Worm (Caenorhabditis elegans) whole organism, mixed stage, embryonic: ENCODE measurements around the gene F46C5.9.

Experiments
- M03D4.4 ChIP-seq: sonication (generic microtip); optimal IDR thresholded peaks from 2 replicates; lab custom pipeline; 2017; ENCODE audit warnings: mild to moderate bottlenecking, missing genetic modification characterization, missing compliant biosample characterization
- bed-3 ChIP-seq: fragments of 200-800 bp; sonication (Bioruptor generic); optimal IDR thresholded peaks from 3 replicates; lab custom pipeline; 2018; ENCODE audit warnings: mild to moderate bottlenecking, missing genetic modification characterization, moderate library complexity, missing compliant biosample characterization
- blmp-1 ChIP-seq: fragments of 150-350 bp; optimal IDR thresholded peaks from 2 replicates; lab custom pipeline; 2014; ENCODE audit warnings: missing biosample characterization, missing genetic modification characterization
- ceh-39 ChIP-seq: fragments of 150-350 bp; optimal IDR thresholded peaks from 2 replicates; lab custom pipeline; 2014; ENCODE audit warnings: missing biosample characterization, missing genetic modification characterization
- ceh-43 ChIP-seq: fragments of 200-800 bp; sonication (Bioruptor generic); optimal IDR thresholded peaks from 2 replicates; lab custom pipeline; 2018; ENCODE audit warnings: mild to moderate bottlenecking, missing genetic modification characterization, moderate library complexity, missing compliant biosample characterization
- ceh-83 ChIP-seq: fragments of 200-800 bp; sonication (Bioruptor generic); optimal IDR thresholded peaks from 2 replicates; lab custom pipeline; 2018; ENCODE audit warnings: mild to moderate bottlenecking, missing genetic modification characterization, missing compliant biosample characterization
- ces-1 ChIP-seq: fragments of 150-350 bp; optimal IDR thresholded peaks from 2 replicates; lab custom pipeline; 2014; ENCODE audit warnings: missing biosample characterization, missing genetic modification reagents, missing genetic modification characterization
- cnd-1 ChIP-seq: fragments of 200-800 bp; sonication (Bioruptor generic); optimal IDR thresholded peaks from 2 replicates; lab custom pipeline; 2018; ENCODE audit warnings: mild to moderate bottlenecking, missing genetic modification characterization, missing compliant biosample characterization
- drap-1 ChIP-seq: fragments of 200-800 bp; sonication (Bioruptor generic); optimal IDR thresholded peaks from 3 replicates; lab custom pipeline; 2018; ENCODE audit warnings: mild to moderate bottlenecking, missing genetic modification characterization, missing compliant biosample characterization
- elt-3 ChIP-seq: fragments of 150-350 bp; optimal IDR thresholded peaks from 2 replicates; lab custom pipeline; 2014; ENCODE audit warnings: missing biosample characterization, missing genetic modification characterization
- ham-2 ChIP-seq: fragments of 200-800 bp; sonication (Bioruptor generic); optimal IDR thresholded peaks from 2 replicates; lab custom pipeline; 2018; ENCODE audit warnings: mild to moderate bottlenecking, missing genetic modification characterization, missing compliant biosample characterization
- hlh-1 ChIP-seq: fragments of 150-350 bp; optimal IDR thresholded peaks from 2 replicates; lab custom pipeline; 2014; ENCODE audit warnings: missing biosample characterization, missing genetic modification reagents, missing genetic modification characterization
- lin-13 ChIP-seq: fragments of 150-350 bp; optimal IDR thresholded peaks from 2 replicates; lab custom pipeline; 2014; ENCODE audit warnings: missing biosample characterization, missing genetic modification characterization
- lin-32 ChIP-seq: fragments of 200-800 bp; sonication (Bioruptor generic); optimal IDR thresholded peaks from 2 replicates; lab custom pipeline; 2018; ENCODE audit warnings: mild to moderate bottlenecking, missing genetic modification characterization, missing compliant biosample characterization
- lsy-2 ChIP-seq: fragments of 150-350 bp; optimal IDR thresholded peaks from 2 replicates; lab custom pipeline; 2014; ENCODE audit warnings: missing biosample characterization, missing genetic modification characterization
- mab-5 ChIP-seq: fragments of 150-350 bp; optimal IDR thresholded peaks from 2 replicates; lab custom pipeline; 2014; ENCODE audit warnings: missing biosample characterization, missing genetic modification characterization
- mep-1 ChIP-seq: fragments of 150-350 bp; optimal IDR thresholded peaks from 2 replicates; lab custom pipeline; 2017; ENCODE audit warnings: missing biosample characterization, missing genetic modification reagents, missing genetic modification characterization, inconsistent platforms
- mls-2 ChIP-seq: sonication (generic microtip); optimal IDR thresholded peaks from 2 replicates; lab custom pipeline; 2016; ENCODE audit warnings: mild to moderate bottlenecking, missing genetic modification characterization, moderate library complexity, missing compliant biosample characterization
- nhr-12 ChIP-seq: fragments of 150-350 bp; optimal IDR thresholded peaks from 2 replicates; lab custom pipeline; 2014; ENCODE audit warnings: missing biosample characterization, missing genetic modification characterization
- nhr-2 ChIP-seq: fragments of 150-350 bp; optimal IDR thresholded peaks from 2 replicates; lab custom pipeline; 2014; ENCODE audit warnings: missing biosample characterization, missing genetic modification characterization
- nhr-237 ChIP-seq: fragments of 150-350 bp; optimal IDR thresholded peaks from 2 replicates; lab custom pipeline; 2014; ENCODE audit warnings: missing biosample characterization, missing genetic modification characterization
- nhr-28 ChIP-seq: fragments of 150-350 bp; optimal IDR thresholded peaks from 2 replicates; lab custom pipeline; 2014; ENCODE audit warnings: missing biosample characterization, missing genetic modification characterization
- pha-4 ChIP-seq: fragments of 150-350 bp; optimal IDR thresholded peaks from 2 replicates; lab custom pipeline; 2018; ENCODE audit warnings: missing biosample characterization, missing genetic modification reagents, missing genetic modification characterization
- sem-2 ChIP-seq: fragments of 200-800 bp; sonication (Bioruptor generic); optimal IDR thresholded peaks from 2 replicates; lab custom pipeline; 2018; ENCODE audit warnings: mild to moderate bottlenecking, missing genetic modification characterization, missing compliant biosample characterization
- snpc-4 ChIP-seq: fragments of 150-350 bp; optimal IDR thresholded peaks from 2 replicates; lab custom pipeline; 2014; ENCODE audit warnings: missing biosample characterization, missing genetic modification characterization
- tbx-8 ChIP-seq: fragments of 200-800 bp; sonication (Bioruptor generic); optimal IDR thresholded peaks from 2 replicates; lab custom pipeline; 2018; ENCODE audit warnings: mild to moderate bottlenecking, missing genetic modification characterization, moderate library complexity, missing compliant biosample characterization
- unc-120 ChIP-seq: sonication (generic microtip); optimal IDR thresholded peaks from 2 replicates; lab custom pipeline; 2017; ENCODE audit warnings: missing genetic modification characterization, missing compliant biosample characterization; ENCODE audit not compliant: poor library complexity, severe bottlenecking
- unc-39 ChIP-seq: fragments of 150-350 bp; optimal IDR thresholded peaks from 2 replicates; lab custom pipeline; 2014; ENCODE audit warnings: missing biosample characterization, missing genetic modification characterization
- unc-62 ChIP-seq: fragments of 150-350 bp; optimal IDR thresholded peaks from 2 replicates; lab custom pipeline; 2014; ENCODE audit warnings: missing biosample characterization, missing genetic modification reagents, missing genetic modification characterization
- zip-8 ChIP-seq: fragments of 150-350 bp; optimal IDR thresholded peaks from 2 replicates; lab custom pipeline; 2014; ENCODE audit warnings: missing biosample characterization, missing genetic modification characterization
- ztf-11 ChIP-seq: fragments of 150-350 bp; optimal IDR thresholded peaks from 2 replicates; lab custom pipeline; 2014; ENCODE audit warnings: missing biosample characterization, missing genetic modification characterization

The F46C5.9 gene

DNA sequence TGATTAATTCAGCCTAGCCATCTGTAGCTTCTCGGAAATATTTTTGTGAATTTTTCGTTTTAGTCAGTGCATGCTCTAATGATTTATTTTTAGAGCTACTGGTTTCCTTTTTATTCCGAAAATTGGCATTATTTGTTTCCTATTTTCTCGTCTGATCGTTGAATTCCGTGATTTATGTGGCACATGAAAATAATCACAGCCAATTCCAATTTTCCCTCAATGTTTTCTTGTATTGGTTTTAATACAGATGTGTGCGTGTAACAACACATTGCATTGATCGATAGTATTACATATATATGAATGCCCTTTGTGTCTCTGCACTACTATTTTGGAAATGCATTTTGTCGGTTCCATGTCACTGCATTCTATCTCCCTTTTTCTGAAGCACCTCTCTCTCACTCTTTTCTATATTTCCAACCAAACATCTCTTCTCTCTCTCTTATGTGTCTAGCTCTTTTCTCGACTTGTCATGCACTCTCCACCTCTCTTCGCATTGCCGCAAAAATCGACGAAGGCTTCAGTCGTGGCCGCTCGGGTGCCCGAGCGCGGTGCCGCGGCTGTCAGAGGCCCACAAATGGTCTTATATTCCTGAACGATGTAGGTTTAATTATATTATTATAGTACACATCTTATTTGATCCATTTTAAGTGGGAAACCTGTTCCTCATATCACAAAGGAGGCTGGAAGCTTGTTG, 26.1 kb downstream of the F46C5.9 start:
- TF ChIP-seq unc-62 (GFP tag; lab: Kevin White, UChicago) (peak; percentile 2), ces-1 (peak; percentile 9), sem-2 (GFP tag; lab: Kevin White, UChicago) (no peak), unc-120 (tag; lab: Kevin White, UChicago) (peak; percentile 60), ceh-43 (no peak)

DNA sequence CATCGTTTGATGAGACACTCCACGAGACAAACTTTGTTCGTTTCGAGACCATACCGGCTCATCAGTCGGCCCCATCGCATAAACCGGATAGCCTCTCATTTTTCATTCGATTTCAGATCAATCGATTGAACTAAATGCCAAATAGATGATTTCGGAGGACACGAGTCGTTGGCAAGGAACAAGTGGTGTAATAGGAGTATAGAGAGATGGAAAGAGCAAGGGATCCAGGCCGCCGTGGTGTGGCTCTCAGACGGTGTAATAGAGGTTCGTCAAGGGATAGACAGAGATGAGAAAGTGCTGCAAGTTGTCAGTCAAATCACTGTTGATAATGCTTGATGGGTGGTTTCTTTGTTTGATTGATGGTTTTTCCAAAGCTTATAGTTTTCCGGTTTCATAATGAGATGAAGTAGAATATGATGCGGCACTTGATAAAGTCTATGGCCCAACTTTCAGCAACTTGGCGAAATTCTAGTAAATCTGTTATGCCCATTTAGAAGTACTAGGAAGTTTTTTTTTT, 27.0 kb downstream of the F46C5.9 start, which contains the start of gene sgn-1:
TSS of gene sgn-1 (minus strand) at position 220 of the 517 bp plus-strand sequence.
- peak; percentile 96 for TF ChIP-seq unc-62 (GFP tag; lab: Kevin White, UChicago)
- no peak for TF ChIP-seq lsy-2 (tag; lab: Kevin White, UChicago)
- TF ChIP-seq drap-1 (GFP tag; lab: Kevin White, UChicago) = no peak
- no peak for TF ChIP-seq M03D4.4 (tag; lab: Kevin White, UChicago)
- TF ChIP-seq nhr-237 = no peak
- TF ChIP-seq unc-120 (tag; lab: Kevin White, UChicago) = peak; percentile 64
- no peak for TF ChIP-seq ham-2 (GFP tag; lab: Kevin White, UChicago)
- TF ChIP-seq tbx-8 = no peak
- TF ChIP-seq hlh-1 = peak; percentile 71
- TF ChIP-seq pha-4 (tag; lab: Kevin White, UChicago) = no peak

- TF ChIP-seq ztf-11 (tag; lab: Kevin White, UChicago) (no peak), unc-120 (tag; lab: Kevin White, UChicago) (no peak), ceh-83 (GFP tag; lab: Kevin White, UChicago) (no peak), snpc-4 (tag; lab: Kevin White, UChicago) (no peak), nhr-237 (no peak)
Observed at ce11 chrII:8776504-8776903, 34.0 kb downstream of the F46C5.9 start.

DNA sequence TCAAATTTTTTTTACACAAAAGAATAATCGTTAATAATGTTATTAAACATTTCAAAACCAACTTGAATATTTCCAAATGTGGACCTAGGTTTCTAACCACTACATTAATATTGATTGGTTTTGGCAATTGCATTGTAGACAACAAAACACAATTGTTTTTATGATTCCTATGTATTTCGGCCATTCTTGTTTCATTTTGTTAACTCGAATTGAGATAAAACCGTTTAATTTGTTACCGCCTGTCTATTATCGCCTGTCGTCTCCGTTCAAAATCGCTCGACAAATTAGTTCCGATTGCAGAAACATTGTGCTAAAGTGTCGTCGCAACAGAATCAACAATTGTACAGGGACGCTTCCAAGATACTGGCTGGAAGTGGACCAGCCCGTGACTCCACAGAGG, 39.9 kb downstream of the F46C5.9 start, which contains the start of gene let-19:
TSS of gene let-19 (plus strand) at position 301 of the 400 bp plus-strand sequence.
- no peak for TF ChIP-seq lin-13 (tag; lab: Kevin White, UChicago)
- TF ChIP-seq lin-32 (GFP tag; lab: Kevin White, UChicago) = no peak
- no peak for TF ChIP-seq elt-3 (tag; lab: Kevin White, UChicago)
- TF ChIP-seq hlh-1 = no peak
- no peak for TF ChIP-seq ztf-11 (tag; lab: Kevin White, UChicago)
- no peak for TF ChIP-seq nhr-2 (tag; lab: Kevin White, UChicago)
- TF ChIP-seq mep-1 = no peak
- no peak for TF ChIP-seq ces-1
- TF ChIP-seq M03D4.4 (tag; lab: Kevin White, UChicago) = no peak
- TF ChIP-seq nhr-237 = no peak
- TF ChIP-seq nhr-12 (tag; lab: Kevin White, UChicago) = no peak
- TF ChIP-seq pha-4 (tag; lab: Kevin White, UChicago) = no peak
- no peak for TF ChIP-seq unc-39 (tag; lab: Kevin White, UChicago)
- TF ChIP-seq ceh-39 (tag; lab: Kevin White, UChicago) = no peak
- no peak for TF ChIP-seq bed-3
- no peak for TF ChIP-seq zip-8
- no peak for TF ChIP-seq mab-5 (tag; lab: Kevin White, UChicago)
- TF ChIP-seq, all 35 proteins: peak for 0

- TF ChIP-seq lin-13 (tag; lab: Kevin White, UChicago) (no peak), ceh-43 (no peak), lsy-2 (tag; lab: Kevin White, UChicago) (peak; percentile 1), unc-120 (tag; lab: Kevin White, UChicago) (peak; percentile 84), blmp-1 (no peak), nhr-237 (no peak), cnd-1 (tag; lab: Kevin White, UChicago) (no peak), sem-2 (GFP tag; lab: Kevin White, UChicago) (no peak), mls-2 (tag; lab: Kevin White, UChicago) (no peak), nhr-28 (tag; lab: Kevin White, UChicago) (no peak), ceh-83 (GFP tag; lab: Kevin White, UChicago) (no peak), hlh-1 (peak; percentile 15), ham-2 (GFP tag; lab: Kevin White, UChicago) (no peak), elt-3 (tag; lab: Kevin White, UChicago) (no peak), nhr-12 (tag; lab: Kevin White, UChicago) (no peak), ces-1 (peak; percentile 2), pha-4 (tag; lab: Kevin White, UChicago) (no peak)
Observed at ce11 chrII:8769375-8769774, 41.2 kb downstream of the F46C5.9 start.
